Fruit fly (Drosophila melanogaster) whole organism, wandering third instar larva: ENCODE results near the gene Pfrx.

Source experiments
- Abd-B ChIP-seq: fragments of >200 bp; optimal IDR thresholded peaks from 2 replicates; lab custom pipeline; 2017; ENCODE audit warnings: missing biosample characterization, missing genetic modification characterization
- Hr83 ChIP-seq: fragments of 200-300 bp; sonication (Bioruptor generic); optimal IDR thresholded peaks from 2 replicates; lab custom pipeline; 2016; ENCODE audit warnings: missing biosample characterization, mild to moderate bottlenecking, missing genetic modification characterization, moderate library complexity; ENCODE audit not compliant: poor library complexity, severe bottlenecking
- ey ChIP-seq: fragments of 200-800 bp; sonication (Bioruptor generic); optimal IDR thresholded peaks from 2 replicates; lab custom pipeline; 2016; ENCODE audit warnings: missing biosample characterization, missing genetic modification characterization
- fru ChIP-seq: fragments of 200-800 bp; sonication (Bioruptor generic); optimal IDR thresholded peaks from 3 replicates; lab custom pipeline; 2016; ENCODE audit warnings: missing biosample characterization, mild to moderate bottlenecking, missing genetic modification characterization
- h ChIP-seq: fragments of 200-800 bp; sonication (Bioruptor generic); optimal IDR thresholded peaks from 3 replicates; lab custom pipeline; 2016; ENCODE audit warnings: missing biosample characterization, mild to moderate bottlenecking, missing genetic modification characterization
- pan ChIP-seq: fragments of >200 bp; optimal IDR thresholded peaks from 2 replicates; lab custom pipeline; 2017
- usp ChIP-seq: fragments of >200 bp; optimal IDR thresholded peaks from 2 replicates; lab custom pipeline; 2017; ENCODE audit warnings: missing biosample characterization, missing genetic modification characterization

DNA sequence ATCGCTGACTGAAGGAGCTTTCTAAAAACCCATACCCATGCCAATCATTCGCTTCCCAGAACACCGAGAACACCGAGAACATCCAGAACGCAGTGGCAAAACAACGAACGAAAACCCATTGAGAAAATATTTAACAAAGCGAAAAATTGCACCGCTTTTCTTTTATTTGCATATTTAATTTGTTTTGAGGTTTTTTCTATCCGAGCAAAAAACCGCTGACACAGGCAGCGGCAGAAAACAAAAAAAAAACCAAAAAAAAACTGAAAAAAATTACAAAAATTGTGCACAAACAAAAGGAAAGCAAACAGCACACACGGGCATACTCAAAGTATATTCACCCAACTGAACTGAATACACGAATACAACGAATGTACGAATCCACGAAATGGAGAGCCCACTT is 33.7 kb upstream of the Pfrx start:
- no peak for TF ChIP-seq Abd-B (GFP tag; lab: Kevin White, UChicago)
- no peak for TF ChIP-seq ey (GFP tag; lab: Kevin White, UChicago)
- TF ChIP-seq usp: no peak
- TF ChIP-seq fru: no peak
- no peak for TF ChIP-seq pan (lab: Kevin White, UChicago)
- no peak for TF ChIP-seq h
- TF ChIP-seq Hr83 (GFP tag; lab: Kevin White, UChicago): no peak
